Worm (Caenorhabditis elegans) whole organism, early embryonic: ENCODE data around the gene evl-18.

Source experiments
- B0310.2 ChIP-seq: sonication (generic microtip); optimal IDR thresholded peaks from 2 replicates; lab custom pipeline; 2016; ENCODE audit warnings: mild to moderate bottlenecking, missing genetic modification characterization, missing compliant biosample characterization
- F13C5.2 ChIP-seq: sonication (generic microtip); optimal IDR thresholded peaks from 2 replicates; lab custom pipeline; 2017; ENCODE audit warnings: mild to moderate bottlenecking, missing genetic modification characterization, inconsistent platforms, missing compliant biosample characterization
- aly-1 ChIP-seq: sonication (generic microtip); optimal IDR thresholded peaks from 2 replicates; lab custom pipeline; 2016; ENCODE audit warnings: missing genetic modification characterization, missing compliant biosample characterization
- ama-1 ChIP-seq: fragments of 150-350 bp; optimal IDR thresholded peaks from 2 replicates; lab custom pipeline; 2014
- ceh-36 ChIP-seq: sonication (generic microtip); optimal IDR thresholded peaks from 2 replicates; lab custom pipeline; 2016; ENCODE audit warnings: missing genetic modification characterization, inconsistent platforms, missing compliant biosample characterization
- ets-7 ChIP-seq: sonication (generic microtip); optimal IDR thresholded peaks from 2 replicates; lab custom pipeline; 2016; ENCODE audit warnings: missing genotype, missing genetic modification characterization, missing compliant biosample characterization
- flt-1 ChIP-seq: fragments of 200-800 bp; sonication (Bioruptor generic); IDR thresholded peaks from 2 replicates; pipeline ENCODE4 v1.3.6; 2022; ENCODE audit warnings: missing genetic modification characterization, missing compliant biosample characterization
- hmbx-1 ChIP-seq: sonication (generic microtip); optimal IDR thresholded peaks from 2 replicates; lab custom pipeline; 2016; ENCODE audit warnings: mild to moderate bottlenecking, missing genetic modification characterization, missing compliant biosample characterization
- hmg-4 ChIP-seq: fragments of 200-800 bp; sonication (Bioruptor generic); optimal IDR thresholded peaks from 2 replicates; lab custom pipeline; 2018; ENCODE audit warnings: mild to moderate bottlenecking, missing genetic modification characterization, missing compliant biosample characterization
- pes-1 ChIP-seq: fragments of 200-800 bp; sonication (Bioruptor generic); IDR thresholded peaks from 2 replicates; pipeline ENCODE4 v1.3.6; 2022; ENCODE audit warnings: missing genetic modification reagents, missing genetic modification characterization, missing compliant biosample characterization
- tbx-37 ChIP-seq: fragments of 200-800 bp; sonication (Bioruptor generic); conservative IDR thresholded peaks from 2 replicates; pipeline ENCODE4 v1.3.6; 2022; ENCODE audit warnings: missing genetic modification reagents, missing genetic modification characterization, missing compliant biosample characterization
- tra-4 ChIP-seq: sonication (generic microtip); optimal IDR thresholded peaks from 2 replicates; lab custom pipeline; 2017; ENCODE audit warnings: missing genetic modification characterization, missing compliant biosample characterization

ce11 chrIII:3699275-3699674, 35.6 kb downstream of the evl-18 start, which contains the start of gene cyn-9:
- TF ChIP-seq pes-1 (no peak), ceh-36 (tag; lab: Kevin White, UChicago) (no peak), ama-1 (lab: Kevin White, UChicago) (no peak), hmg-4 (GFP tag; lab: Kevin White, UChicago) (no peak), B0310.2 (tag; lab: Kevin White, UChicago) (no peak), F13C5.2 (no peak), hmbx-1 (no peak), ets-7 (no peak), tra-4 (tag; lab: Kevin White, UChicago) (no peak), tbx-37 (GFP tag; lab: Robert Waterston, UW) (no peak), aly-1 (no peak), flt-1 (no peak)
